Fruit fly (Drosophila melanogaster) whole organism, embryonic: Measurements from ENCODE around the gene CG46317.

Experiments used
- ATbp ChIP-seq: fragments of 200-800 bp; sonication (Bioruptor generic); optimal IDR thresholded peaks from 2 replicates; lab custom pipeline; 2017; ENCODE audit warnings: missing biosample characterization, mild to moderate bottlenecking, missing genetic modification characterization, missing genetic modification reagents
- Adf1 ChIP-seq: fragments of 200-800 bp; sonication (Bioruptor generic); IDR thresholded peaks from 2 replicates; pipeline ENCODE4 v1.3.6; 2022; ENCODE audit warnings: missing biosample characterization, missing genetic modification characterization
- BtbVII ChIP-seq: fragments of 200-800 bp; sonication (Bioruptor generic); optimal IDR thresholded peaks from 3 replicates; lab custom pipeline; 2017; ENCODE audit warnings: missing biosample characterization, mild to moderate bottlenecking, missing genetic modification characterization
- C15 ChIP-seq: fragments of 200-800 bp; sonication (Bioruptor generic); IDR thresholded peaks from 3 replicates; pipeline ENCODE4 v1.3.6; 2022; ENCODE audit warnings: missing biosample characterization, missing genetic modification characterization
- CG10979 ChIP-seq: fragments of 200-800 bp; sonication (Bioruptor generic); optimal IDR thresholded peaks from 2 replicates; lab custom pipeline; 2018; ENCODE audit warnings: missing biosample characterization, mild to moderate bottlenecking, missing genetic modification characterization, moderate library complexity
- CG1233 ChIP-seq: fragments of 200-800 bp; sonication (Bioruptor generic); optimal IDR thresholded peaks from 4 replicates; lab custom pipeline; 2018; ENCODE audit warnings: missing biosample characterization, mild to moderate bottlenecking, missing genetic modification characterization
- CG13424 ChIP-seq: fragments of 200-800 bp; sonication (Bioruptor generic); optimal IDR thresholded peaks from 2 replicates; lab custom pipeline; 2019; ENCODE audit warnings: missing biosample characterization, mild to moderate bottlenecking, missing genetic modification characterization, moderate library complexity
- CG14710 ChIP-seq: fragments of 200-800 bp; sonication (Bioruptor generic); optimal IDR thresholded peaks from 3 replicates; lab custom pipeline; 2019; ENCODE audit warnings: missing biosample characterization, mild to moderate bottlenecking, missing genetic modification characterization, moderate library complexity
- CG15514 ChIP-seq: fragments of 200-800 bp; sonication (Bioruptor generic); optimal IDR thresholded peaks from 3 replicates; lab custom pipeline; 2017; ENCODE audit warnings: missing biosample characterization, missing genetic modification characterization, mild to moderate bottlenecking, moderate library complexity, missing genetic modification reagents
- CG15601 ChIP-seq: fragments of 200-800 bp; sonication (Bioruptor generic); optimal IDR thresholded peaks from 3 replicates; lab custom pipeline; 2019; ENCODE audit warnings: missing biosample characterization, mild to moderate bottlenecking, missing genetic modification characterization, moderate library complexity
- CG18262 ChIP-seq: fragments of 200-800 bp; optimal IDR thresholded peaks from 3 replicates; lab custom pipeline; 2019; ENCODE audit warnings: missing biosample characterization, mild to moderate bottlenecking, missing genetic modification characterization, moderate library complexity
- CG2202 ChIP-seq: fragments of 200-800 bp; sonication (Bioruptor generic); optimal IDR thresholded peaks from 2 replicates; lab custom pipeline; 2018; ENCODE audit warnings: missing biosample characterization, mild to moderate bottlenecking, missing genetic modification characterization
- CG2712 ChIP-seq: fragments of 200-800 bp; optimal IDR thresholded peaks from 3 replicates; lab custom pipeline; 2019; ENCODE audit warnings: missing biosample characterization, mild to moderate bottlenecking, missing genetic modification characterization, moderate library complexity
- CG31365 ChIP-seq: fragments of 200-800 bp; sonication (Bioruptor generic); optimal IDR thresholded peaks from 2 replicates; lab custom pipeline; 2018; ENCODE audit warnings: missing biosample characterization, mild to moderate bottlenecking, missing genetic modification characterization
- CG3163 ChIP-seq: fragments of 200-800 bp; sonication (Bioruptor generic); optimal IDR thresholded peaks from 3 replicates; lab custom pipeline; 2016; ENCODE audit warnings: missing biosample characterization, missing genetic modification characterization
- CG4328 ChIP-seq: fragments of 200-800 bp; sonication (Bioruptor generic); optimal IDR thresholded peaks from 3 replicates; lab custom pipeline; 2017; ENCODE audit warnings: missing biosample characterization, missing genetic modification reagents, missing genetic modification characterization
- CG6272 ChIP-seq: fragments of 200-800 bp; sonication (Bioruptor generic); IDR thresholded peaks from 2 replicates; pipeline ENCODE4 v1.3.6; 2022; ENCODE audit warnings: missing biosample characterization, missing genetic modification characterization
- CG7271 ChIP-seq: fragments of 200-800 bp; sonication (Bioruptor generic); optimal IDR thresholded peaks from 2 replicates; lab custom pipeline; 2018; ENCODE audit warnings: missing biosample characterization, mild to moderate bottlenecking, missing genetic modification characterization, moderate library complexity
- CG8765 ChIP-seq: fragments of 200-800 bp; sonication (Bioruptor generic); IDR thresholded peaks from 2 replicates; pipeline ENCODE4 v1.3.6; 2022; ENCODE audit warnings: missing biosample characterization, missing genetic modification characterization
- E2f2 ChIP-seq: fragments of 200-800 bp; sonication (Bioruptor generic); IDR thresholded peaks from 2 replicates; pipeline ENCODE4 v1.3.6; 2022; ENCODE audit warnings: missing biosample characterization, missing genetic modification characterization
- Ets97D ChIP-seq: fragments of 200-800 bp; sonication (Bioruptor generic); optimal IDR thresholded peaks from 3 replicates; lab custom pipeline; 2016; ENCODE audit warnings: missing biosample characterization, missing genetic modification characterization
- Fer3 ChIP-seq: fragments of 200-800 bp; sonication (Bioruptor generic); optimal IDR thresholded peaks from 2 replicates; lab custom pipeline; 2018; ENCODE audit warnings: missing biosample characterization, mild to moderate bottlenecking, missing genetic modification characterization, moderate library complexity
- Hey ChIP-seq: fragments of 200-800 bp; sonication (Bioruptor generic); optimal IDR thresholded peaks from 3 replicates; lab custom pipeline; 2018; ENCODE audit warnings: missing biosample characterization, mild to moderate bottlenecking, missing genetic modification characterization
- Hr3 ChIP-seq: fragments of 200-800 bp; sonication (Bioruptor generic); optimal IDR thresholded peaks from 3 replicates; lab custom pipeline; 2016; ENCODE audit warnings: missing biosample characterization, missing genetic modification characterization
- Hr78 ChIP-seq, 2 experiments: fragments of 200-800 bp in 1 of 2; fragments of >200 bp in 1 of 2; sonication (Bioruptor generic) in 1 of 2; optimal IDR thresholded peaks; 2 replicates each; lab custom pipeline; 2017 to 2019; ENCODE audit warnings: missing biosample characterization in 2 of 2, missing genetic modification characterization in 2 of 2, mild to moderate bottlenecking in 1 of 2, moderate library complexity in 1 of 2
- MBD-R2 ChIP-seq: fragments of 200-800 bp; sonication (Bioruptor generic); IDR thresholded peaks from 2 replicates; pipeline ENCODE4 v1.3.6; 2022; ENCODE audit warnings: missing biosample characterization, missing genetic modification characterization
- Neu2 ChIP-seq: fragments of 200-800 bp; sonication (Bioruptor generic); optimal IDR thresholded peaks from 3 replicates; lab custom pipeline; 2016; ENCODE audit warnings: missing biosample characterization, missing genetic modification characterization, borderline replicate concordance
- Optix ChIP-seq: fragments of 200-800 bp; sonication (Bioruptor generic); IDR thresholded peaks from 3 replicates; pipeline ENCODE4 v1.3.6; 2022; ENCODE audit warnings: missing biosample characterization, missing genetic modification characterization
- Poxn ChIP-seq: fragments of 200-800 bp; sonication (Bioruptor generic); IDR thresholded peaks from 2 replicates; pipeline ENCODE4 v1.3.6; 2022; ENCODE audit warnings: missing biosample characterization, missing genetic modification characterization
- Ptx1 ChIP-seq: fragments of 200-800 bp; sonication (Bioruptor generic); IDR thresholded peaks from 2 replicates; pipeline ENCODE4 v1.3.6; 2022; ENCODE audit warnings: missing biosample characterization, missing genetic modification characterization
- TFAM ChIP-seq: fragments of 200-800 bp; sonication (Bioruptor generic); optimal IDR thresholded peaks from 2 replicates; lab custom pipeline; 2017; ENCODE audit warnings: missing biosample characterization, missing genetic modification characterization, inconsistent platforms
- abd-A ChIP-seq: fragments of 200-800 bp; sonication (Bioruptor generic); optimal IDR thresholded peaks from 3 replicates; lab custom pipeline; 2019; ENCODE audit warnings: missing biosample characterization, mild to moderate bottlenecking, missing genetic modification characterization, moderate library complexity
- al ChIP-seq: fragments of 200-800 bp; sonication (Bioruptor generic); IDR thresholded peaks from 2 replicates; pipeline ENCODE4 v1.3.6; 2022; ENCODE audit warnings: missing biosample characterization, missing genetic modification characterization
- caup ChIP-seq: fragments of 200-800 bp; sonication (Bioruptor generic); optimal IDR thresholded peaks from 3 replicates; lab custom pipeline; 2017; ENCODE audit warnings: missing biosample characterization, mild to moderate bottlenecking, missing genetic modification characterization, moderate library complexity; ENCODE audit not compliant: severe bottlenecking
- dmrt11E ChIP-seq: fragments of 200-800 bp; sonication (Bioruptor generic); optimal IDR thresholded peaks from 3 replicates; lab custom pipeline; 2018; ENCODE audit warnings: missing biosample characterization, mild to moderate bottlenecking, missing genetic modification characterization, moderate library complexity
- fd64A ChIP-seq: fragments of 200-800 bp; sonication (Bioruptor generic); optimal IDR thresholded peaks from 3 replicates; lab custom pipeline; 2018; ENCODE audit warnings: missing biosample characterization, mild to moderate bottlenecking, missing genetic modification characterization
- fru ChIP-seq: fragments of >200 bp; optimal IDR thresholded peaks from 2 replicates; lab custom pipeline; 2017
- gfzf ChIP-seq: fragments of 200-800 bp; sonication (Bioruptor generic); optimal IDR thresholded peaks from 2 replicates; lab custom pipeline; 2016; ENCODE audit warnings: missing biosample characterization, mild to moderate bottlenecking, missing genetic modification characterization, moderate library complexity
- ken ChIP-seq: fragments of 200-800 bp; sonication (Bioruptor generic); IDR thresholded peaks from 3 replicates; pipeline ENCODE4 v1.3.6; 2022; ENCODE audit warnings: missing biosample characterization, missing genetic modification characterization
- mirr ChIP-seq: fragments of 200-800 bp; sonication (Bioruptor generic); optimal IDR thresholded peaks from 3 replicates; lab custom pipeline; 2018; ENCODE audit warnings: missing biosample characterization, mild to moderate bottlenecking, missing genetic modification characterization
- nau ChIP-seq: fragments of 200-800 bp; sonication (Bioruptor generic); optimal IDR thresholded peaks from 3 replicates; lab custom pipeline; 2017; ENCODE audit warnings: missing biosample characterization, mild to moderate bottlenecking, missing genetic modification characterization, missing genetic modification reagents
- nerfin-2 ChIP-seq: fragments of 200-800 bp; sonication (Bioruptor generic); IDR thresholded peaks from 2 replicates; pipeline ENCODE4 v1.3.6; 2022; ENCODE audit warnings: missing biosample characterization, missing genetic modification characterization; ENCODE audit not compliant: partially characterized antibody
- onecut ChIP-seq: fragments of 200-800 bp; sonication (Bioruptor generic); IDR thresholded peaks from 2 replicates; pipeline ENCODE4 v1.3.6; 2022; ENCODE audit warnings: missing biosample characterization, missing genetic modification characterization
- p53 ChIP-seq: fragments of 200-800 bp; sonication (Bioruptor generic); optimal IDR thresholded peaks from 2 replicates; lab custom pipeline; 2016; ENCODE audit warnings: missing biosample characterization, missing genetic modification characterization
- pita ChIP-seq: fragments of 200-800 bp; sonication (Bioruptor generic); optimal IDR thresholded peaks from 2 replicates; lab custom pipeline; 2017; ENCODE audit warnings: missing biosample characterization, mild to moderate bottlenecking, missing genetic modification characterization
- repo ChIP-seq: fragments of 200-800 bp; sonication (Bioruptor generic); optimal IDR thresholded peaks from 2 replicates; lab custom pipeline; 2016; ENCODE audit warnings: missing biosample characterization, missing genetic modification characterization
- sc ChIP-seq, 3 experiments: fragments of >200 bp in 2 of 3; fragments of 200-800 bp in 1 of 3; sonication (Bioruptor generic) in 1 of 3; optimal IDR thresholded peaks; 2 replicates in 2 of 3; 3 replicates in 1 of 3; lab custom pipeline; 2017; ENCODE audit warnings: mild to moderate bottlenecking in 1 of 3, missing biosample characterization in 1 of 3, missing genetic modification characterization in 1 of 3, missing genetic modification reagents in 1 of 3
- sens ChIP-seq: fragments of 200-800 bp; sonication (Bioruptor generic); peaks from one replicate; lab custom pipeline; 2016; ENCODE audit warnings: missing biosample characterization, missing genetic modification characterization
- unc-4 ChIP-seq: fragments of 200-800 bp; sonication (Bioruptor generic); IDR thresholded peaks from 2 replicates; pipeline ENCODE4 v1.3.6; 2022; ENCODE audit warnings: missing biosample characterization, missing genetic modification characterization; ENCODE audit not compliant: partially characterized antibody

CG46317 gene

DNA sequence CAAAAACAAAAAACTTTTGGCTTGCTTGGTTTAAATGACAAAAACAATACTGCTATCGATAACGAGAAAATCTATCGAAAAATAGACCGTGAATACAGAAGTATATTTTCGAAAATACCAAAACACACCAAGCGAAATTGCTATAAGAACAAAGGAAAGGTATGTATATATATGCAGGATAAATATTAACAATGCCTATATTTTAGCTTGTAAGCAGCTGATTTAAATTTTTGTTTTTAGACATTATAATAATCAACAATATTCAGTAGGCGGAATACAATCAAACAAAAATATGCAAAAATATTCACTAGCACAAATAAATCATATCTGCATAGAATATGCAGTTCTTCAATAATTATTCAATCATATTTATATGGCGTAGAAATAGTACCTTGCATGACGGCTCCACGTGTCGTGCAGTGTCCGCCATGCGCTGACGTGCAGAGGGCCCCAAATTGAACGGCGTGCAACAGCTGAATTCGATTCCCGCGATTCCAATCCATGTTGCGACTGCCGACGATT is 23.1 kb upstream of the CG46317 start, which contains the start of the genes Fbxl4 and Dus2 (continued):
- TF ChIP-seq Hr3 (GFP tag; lab: Kevin White, UChicago) (peak; percentile 94), pita (GFP tag; lab: Kevin White, UChicago) (no peak), sc (optimal IDR thresholded peaks at IDR 0.05; lab: Kevin White, UChicago) (no peak), sc (GFP tag; optimal IDR thresholded peaks at IDR 0.05; lab: Kevin White, UChicago) (peak; percentile 86), fd64A (peak; percentile 49), abd-A (tag; lab: Kevin White, UChicago) (no peak), CG6272 (peak; percentile 92), CG10979 (tag; lab: Kevin White, UChicago) (peak; percentile 94), CG8765 (peak; percentile 93), CG14710 (tag; lab: Kevin White, UChicago) (peak; percentile 94), fru (lab: Kevin White, UChicago) (no peak), Neu2 (GFP tag; lab: Kevin White, UChicago) (peak; percentile 38), ken (GFP tag; lab: Robert Waterston, UW) (peak; percentile 96), CG4328 (peak; percentile 89), TFAM (GFP tag; lab: Kevin White, UChicago) (peak; percentile 62), CG2202 (tag; lab: Kevin White, UChicago) (peak; percentile 81), CG15601 (tag; lab: Kevin White, UChicago) (peak; percentile 90), repo (GFP tag; lab: Kevin White, UChicago) (peak; percentile 83), CG1233 (GFP tag; lab: Kevin White, UChicago) (peak; percentile 89), onecut (peak; percentile 87), CG31365 (tag; lab: Kevin White, UChicago) (peak; percentile 47), Ets97D (GFP tag; lab: Kevin White, UChicago) (peak; percentile 80), CG3163 (GFP tag; lab: Kevin White, UChicago) (peak; percentile 70), E2f2 (peak; percentile 61; the same call in 1 of the 2 replicates), gfzf (GFP tag; lab: Kevin White, UChicago) (peak; percentile 36), Ptx1 (GFP tag; lab: Robert Waterston, UW) (peak; percentile 94), Hr78 (GFP tag; optimal IDR thresholded peaks at IDR 0.05; lab: Kevin White, UChicago) (peak in 1 of 2 experiments; percentile 77), Poxn (GFP tag; lab: Robert Waterston, UW) (peak; percentile 68), ATbp (GFP tag; lab: Kevin White, UChicago) (peak; percentile 77), sens (GFP tag; lab: Kevin White, UChicago) (peak; percentile 98), caup (GFP tag; lab: Kevin White, UChicago) (peak; percentile 87), mirr (GFP tag; lab: Kevin White, UChicago) (peak; percentile 73), p53 (GFP tag; lab: Kevin White, UChicago) (peak; percentile 81), Fer3 (tag; lab: Kevin White, UChicago) (peak; percentile 87), CG2712 (tag; lab: Kevin White, UChicago) (peak; percentile 93), CG15514 (GFP tag; lab: Kevin White, UChicago) (peak; percentile 76), unc-4 (GFP tag; lab: Robert Waterston, UW) (peak; percentile 14; the same call in 1 of the 2 replicates), C15 (GFP tag; lab: Robert Waterston, UW) (peak; percentile 75; the same call in 1 of the 3 replicates), MBD-R2 (GFP tag; lab: Robert Waterston, UW) (peak; percentile 86), CG7271 (tag; lab: Kevin White, UChicago) (no peak), CG13424 (tag; lab: Kevin White, UChicago) (peak; percentile 95), Optix (GFP tag; lab: Robert Waterston, UW) (peak; percentile 91), Adf1 (GFP tag; lab: Robert Waterston, UW) (peak; percentile 48), dmrt11E (tag; lab: Kevin White, UChicago) (peak; percentile 95), CG18262 (peak; percentile 91), Hey (tag; lab: Kevin White, UChicago) (peak; percentile 48), al (peak; percentile 81), nau (no peak), BtbVII (GFP tag; lab: Kevin White, UChicago) (peak; percentile 78), nerfin-2 (GFP tag; lab: Robert Waterston, UW) (no peak)
